Worm (Caenorhabditis elegans) whole organism, late embryonic: Measurements from ENCODE around the gene vha-15.

ENCODE experiments used
- K02D7.2 ChIP-seq: sonication (generic microtip); optimal IDR thresholded peaks from 2 replicates; lab custom pipeline; 2017; ENCODE audit warnings: mild to moderate bottlenecking, missing genetic modification characterization, missing compliant biosample characterization
- ama-1 ChIP-seq: fragments of 150-350 bp; optimal IDR thresholded peaks from 2 replicates; lab custom pipeline; 2014
- ceh-34 ChIP-seq: sonication (generic microtip); optimal IDR thresholded peaks from 2 replicates; lab custom pipeline; 2016; ENCODE audit warnings: mild to moderate bottlenecking, missing genetic modification characterization, missing compliant biosample characterization
- dve-1 ChIP-seq: sonication (generic microtip); optimal IDR thresholded peaks from 2 replicates; lab custom pipeline; 2017; ENCODE audit warnings: antibody characterized with exemption, mild to moderate bottlenecking, missing genetic modification characterization, missing compliant biosample characterization
- fax-1 ChIP-seq: sonication (generic microtip); optimal IDR thresholded peaks from 2 replicates; lab custom pipeline; 2016; ENCODE audit warnings: missing genotype, missing genetic modification characterization, missing compliant biosample characterization
- nfya-1 ChIP-seq: sonication (generic microtip); optimal IDR thresholded peaks from 2 replicates; lab custom pipeline; 2017; ENCODE audit warnings: missing genetic modification characterization, mild to moderate bottlenecking, missing compliant biosample characterization, antibody characterized with exemption, moderate library complexity
- npax-4 ChIP-seq: sonication (generic microtip); optimal IDR thresholded peaks from 2 replicates; lab custom pipeline; 2016; ENCODE audit warnings: missing genetic modification characterization, missing compliant biosample characterization
- tbx-2 ChIP-seq: sonication (generic microtip); optimal IDR thresholded peaks from 2 replicates; lab custom pipeline; 2016; ENCODE audit warnings: missing genetic modification characterization, missing compliant biosample characterization
- zip-5 ChIP-seq: sonication (generic microtip); optimal IDR thresholded peaks from 2 replicates; lab custom pipeline; 2016; ENCODE audit warnings: missing genetic modification characterization, missing compliant biosample characterization

- TF ChIP-seq tbx-2 (tag; lab: Kevin White, UChicago) (no peak), K02D7.2 (tag; lab: Kevin White, UChicago) (no peak), nfya-1 (tag; lab: Kevin White, UChicago) (no peak), fax-1 (tag; lab: Kevin White, UChicago) (no peak), ceh-34 (tag; lab: Kevin White, UChicago) (no peak), ama-1 (lab: Kevin White, UChicago) (no peak), npax-4 (tag; lab: Kevin White, UChicago) (no peak), dve-1 (tag; lab: Kevin White, UChicago) (no peak), zip-5 (tag; lab: Kevin White, UChicago) (no peak)
These were observed 18.7 kb upstream of the vha-15 start for ce11 chrX:2219006-2219405.
